Fruit fly (Drosophila melanogaster) whole organism, embryonic: ENCODE data around the gene Nf-YC.

Experiments
- Atf6 ChIP-seq: fragments of 200-800 bp; sonication (Bioruptor generic); IDR thresholded peaks from 2 replicates; pipeline ENCODE4 v1.3.6; 2022; ENCODE audit warnings: missing biosample characterization, missing genetic modification characterization
- Bteb2 ChIP-seq: fragments of 200-800 bp; sonication (Bioruptor generic); optimal IDR thresholded peaks from 2 replicates; lab custom pipeline; 2016; ENCODE audit warnings: missing biosample characterization, missing genetic modification characterization
- CG10147 ChIP-seq: fragments of 200-800 bp; sonication (Bioruptor generic); optimal IDR thresholded peaks from 2 replicates; lab custom pipeline; 2019; ENCODE audit warnings: missing biosample characterization, mild to moderate bottlenecking, missing genetic modification characterization, moderate library complexity
- CG10274 ChIP-seq: fragments of 200-800 bp; sonication (Bioruptor generic); optimal IDR thresholded peaks from 3 replicates; lab custom pipeline; 2017; ENCODE audit warnings: missing biosample characterization, mild to moderate bottlenecking, missing genetic modification characterization
- CG11085 ChIP-seq: fragments of 200-800 bp; sonication (Bioruptor generic); IDR thresholded peaks from 2 replicates; pipeline ENCODE4 v1.3.6; 2022; ENCODE audit warnings: missing biosample characterization, missing genetic modification characterization
- CG12219 ChIP-seq: fragments of 200-800 bp; sonication (Bioruptor generic); optimal IDR thresholded peaks from 3 replicates; lab custom pipeline; 2018; ENCODE audit warnings: missing biosample characterization, mild to moderate bottlenecking, missing genetic modification characterization
- CG12769 ChIP-seq: fragments of 200-800 bp; sonication (Bioruptor generic); optimal IDR thresholded peaks from 2 replicates; lab custom pipeline; 2019; ENCODE audit warnings: missing biosample characterization, mild to moderate bottlenecking, missing genetic modification characterization, moderate library complexity
- CG13894 ChIP-seq: fragments of 200-800 bp; sonication (Bioruptor generic); optimal IDR thresholded peaks from 3 replicates; lab custom pipeline; 2018; ENCODE audit warnings: missing biosample characterization, mild to moderate bottlenecking, missing genetic modification characterization, moderate library complexity
- CG14050 ChIP-seq: fragments of 200-800 bp; sonication (Bioruptor generic); IDR thresholded peaks from 3 replicates; pipeline ENCODE4 v1.3.6; 2022; ENCODE audit warnings: missing biosample characterization, missing genetic modification characterization
- CG14667 ChIP-seq: fragments of 200-800 bp; sonication (Bioruptor generic); IDR thresholded peaks from 2 replicates; pipeline ENCODE4 v1.3.6; 2022; ENCODE audit warnings: missing biosample characterization, missing genetic modification characterization
- CG16813 ChIP-seq: fragments of 200-800 bp; sonication (Bioruptor generic); IDR thresholded peaks from 3 replicates; pipeline ENCODE4 v1.3.6; 2022; ENCODE audit warnings: missing biosample characterization, missing genetic modification characterization; ENCODE audit not compliant: partially characterized antibody
- CG2202 ChIP-seq: fragments of 200-800 bp; sonication (Bioruptor generic); optimal IDR thresholded peaks from 2 replicates; lab custom pipeline; 2018; ENCODE audit warnings: missing biosample characterization, mild to moderate bottlenecking, missing genetic modification characterization
- CG31224 ChIP-seq: fragments of 200-800 bp; sonication (Bioruptor generic); IDR thresholded peaks from 2 replicates; pipeline ENCODE4 v1.3.6; 2022; ENCODE audit warnings: missing biosample characterization, missing genetic modification characterization
- CG32767 ChIP-seq: fragments of 200-800 bp; sonication (Bioruptor generic); IDR thresholded peaks from 2 replicates; pipeline ENCODE4 v1.3.6; 2022; ENCODE audit warnings: missing biosample characterization, missing genetic modification characterization
- CG5180 ChIP-seq: fragments of 200-800 bp; sonication (Bioruptor generic); optimal IDR thresholded peaks from 3 replicates; lab custom pipeline; 2017; ENCODE audit warnings: missing biosample characterization, missing genetic modification characterization, mild to moderate bottlenecking, moderate library complexity, missing genetic modification reagents
- CG6765 ChIP-seq: fragments of 200-800 bp; sonication (Bioruptor generic); optimal IDR thresholded peaks from 3 replicates; lab custom pipeline; 2017; ENCODE audit warnings: missing biosample characterization, mild to moderate bottlenecking, missing genetic modification characterization
- CG7357 ChIP-seq: fragments of 200-800 bp; sonication (Bioruptor generic); IDR thresholded peaks from 3 replicates; pipeline ENCODE4 v1.3.6; 2022; ENCODE audit warnings: missing biosample characterization, missing genetic modification characterization
- CG7745 ChIP-seq: fragments of 200-800 bp; sonication (Bioruptor generic); optimal IDR thresholded peaks from 2 replicates; lab custom pipeline; 2018; ENCODE audit warnings: missing biosample characterization, mild to moderate bottlenecking, missing genetic modification characterization, moderate library complexity
- CG8281 ChIP-seq: fragments of 200-800 bp; sonication (Bioruptor generic); optimal IDR thresholded peaks from 2 replicates; lab custom pipeline; 2018; ENCODE audit warnings: missing biosample characterization, mild to moderate bottlenecking, missing genetic modification characterization, moderate library complexity
- CG9817 ChIP-seq: fragments of 200-800 bp; sonication (Bioruptor generic); optimal IDR thresholded peaks from 2 replicates; lab custom pipeline; 2018; ENCODE audit warnings: missing biosample characterization, mild to moderate bottlenecking, missing genetic modification characterization, moderate library complexity
- Ets65A ChIP-seq: fragments of 200-800 bp; sonication (Bioruptor generic); peaks from one replicate; lab custom pipeline; 2016; ENCODE audit warnings: missing biosample characterization, missing genetic modification characterization
- Hr78 ChIP-seq, 2 experiments: fragments of 200-800 bp in 1 of 2; fragments of >200 bp in 1 of 2; sonication (Bioruptor generic) in 1 of 2; optimal IDR thresholded peaks; 2 replicates each; lab custom pipeline; 2017 to 2019; ENCODE audit warnings: missing biosample characterization in 2 of 2, missing genetic modification characterization in 2 of 2, mild to moderate bottlenecking in 1 of 2, moderate library complexity in 1 of 2
- Kr ChIP-seq: fragments of 200-800 bp; sonication (Bioruptor generic); optimal IDR thresholded peaks from 2 replicates; lab custom pipeline; 2017; ENCODE audit warnings: missing biosample characterization, mild to moderate bottlenecking, missing genetic modification characterization
- Med ChIP-seq: fragments of 200-800 bp; sonication (Bioruptor generic); peaks from one replicate; lab custom pipeline; 2016; ENCODE audit warnings: missing biosample characterization, missing genetic modification characterization, mild to moderate bottlenecking, inconsistent platforms, moderate library complexity
- NFAT ChIP-seq: fragments of 200-800 bp; sonication (Bioruptor generic); IDR thresholded peaks from 2 replicates; pipeline ENCODE4 v1.3.6; 2022; ENCODE audit warnings: missing biosample characterization, missing genetic modification characterization
- Ravus ChIP-seq: fragments of 200-800 bp; sonication (Bioruptor generic); IDR thresholded peaks from 2 replicates; pipeline ENCODE4 v1.3.6; 2022; ENCODE audit warnings: missing biosample characterization, missing genetic modification characterization
- Side ChIP-seq: fragments of 200-800 bp; sonication (Bioruptor generic); optimal IDR thresholded peaks from 2 replicates; lab custom pipeline; 2016; ENCODE audit warnings: missing biosample characterization, missing genetic modification characterization
- Sry-β ChIP-seq: fragments of 200-800 bp; sonication (Bioruptor generic); optimal IDR thresholded peaks from 2 replicates; lab custom pipeline; 2018; ENCODE audit warnings: missing biosample characterization, mild to moderate bottlenecking, missing genetic modification characterization, moderate library complexity
- Xbp1 ChIP-seq: fragments of 200-800 bp; sonication (Bioruptor generic); optimal IDR thresholded peaks from 3 replicates; lab custom pipeline; 2016; ENCODE audit warnings: missing biosample characterization, mild to moderate bottlenecking, missing genetic modification characterization
- amos ChIP-seq: fragments of 200-800 bp; sonication (Bioruptor generic); IDR thresholded peaks from 2 replicates; pipeline ENCODE4 v1.3.6; 2022; ENCODE audit warnings: missing biosample characterization, missing genetic modification characterization; ENCODE audit not compliant: partially characterized antibody
- ase ChIP-seq: fragments of 200-800 bp; sonication (Bioruptor generic); IDR thresholded peaks from 3 replicates; pipeline ENCODE4 v1.3.6; 2022; ENCODE audit warnings: missing biosample characterization, missing genetic modification characterization
- ash1 ChIP-seq: fragments of 200-800 bp; sonication (Bioruptor generic); optimal IDR thresholded peaks from 2 replicates; lab custom pipeline; 2018; ENCODE audit warnings: missing biosample characterization, mild to moderate bottlenecking, missing genetic modification characterization
- az2 ChIP-seq: fragments of 200-800 bp; sonication (Bioruptor generic); optimal IDR thresholded peaks from 3 replicates; lab custom pipeline; 2016; ENCODE audit warnings: missing biosample characterization, missing genetic modification characterization
- cato ChIP-seq: fragments of 200-800 bp; sonication (Bioruptor generic); optimal IDR thresholded peaks from 2 replicates; lab custom pipeline; 2016; ENCODE audit warnings: missing biosample characterization, missing genetic modification characterization, borderline replicate concordance
- caup ChIP-seq: fragments of 200-800 bp; sonication (Bioruptor generic); optimal IDR thresholded peaks from 3 replicates; lab custom pipeline; 2017; ENCODE audit warnings: missing biosample characterization, mild to moderate bottlenecking, missing genetic modification characterization, moderate library complexity; ENCODE audit not compliant: severe bottlenecking
- corto ChIP-seq: fragments of 200-800 bp; sonication (Bioruptor generic); optimal IDR thresholded peaks from 2 replicates; lab custom pipeline; 2016; ENCODE audit warnings: missing biosample characterization, mild to moderate bottlenecking, missing genetic modification characterization, moderate library complexity
- fu2 ChIP-seq: fragments of 200-800 bp; sonication (Bioruptor generic); optimal IDR thresholded peaks from 2 replicates; lab custom pipeline; 2016; ENCODE audit warnings: missing biosample characterization, missing genetic modification characterization
- gsb-n ChIP-seq: fragments of 200-800 bp; sonication (Bioruptor generic); optimal IDR thresholded peaks from 3 replicates; lab custom pipeline; 2018; ENCODE audit warnings: missing biosample characterization, mild to moderate bottlenecking, missing genetic modification characterization
- ken ChIP-seq: fragments of 200-800 bp; sonication (Bioruptor generic); IDR thresholded peaks from 3 replicates; pipeline ENCODE4 v1.3.6; 2022; ENCODE audit warnings: missing biosample characterization, missing genetic modification characterization
- klu ChIP-seq: fragments of 200-800 bp; sonication (Bioruptor generic); IDR thresholded peaks from 2 replicates; pipeline ENCODE4 v1.3.6; 2022; ENCODE audit warnings: missing biosample characterization, missing genetic modification characterization
- lov ChIP-seq, 2 experiments: fragments of 200-800 bp in 1 of 2; fragments of >200 bp in 1 of 2; sonication (Bioruptor generic) in 1 of 2; IDR thresholded peaks in 1 of 2; optimal IDR thresholded peaks in 1 of 2; 2 replicates in 1 of 2; 3 replicates in 1 of 2; pipeline versions ENCODE4 v1.3.6 to Lab custom; 2017 to 2022; ENCODE audit warnings: missing biosample characterization in 1 of 2, missing genetic modification characterization in 1 of 2
- odd ChIP-seq: fragments of 200-800 bp; sonication (Bioruptor generic); optimal IDR thresholded peaks from 2 replicates; lab custom pipeline; 2017; ENCODE audit warnings: missing biosample characterization, mild to moderate bottlenecking, missing genetic modification characterization
- peb ChIP-seq: fragments of 200-800 bp; sonication (Bioruptor generic); IDR thresholded peaks from 2 replicates; pipeline ENCODE4 v1.3.6; 2022; ENCODE audit warnings: missing biosample characterization, missing genetic modification characterization
- sr ChIP-seq: fragments of 200-800 bp; sonication (Bioruptor generic); IDR thresholded peaks from 3 replicates; pipeline ENCODE4 v1.3.6; 2022; ENCODE audit warnings: missing biosample characterization, missing genetic modification characterization
- stwl ChIP-seq: fragments of 200-800 bp; sonication (Bioruptor generic); optimal IDR thresholded peaks from 3 replicates; lab custom pipeline; 2018; ENCODE audit warnings: missing biosample characterization, mild to moderate bottlenecking, missing genetic modification characterization, moderate library complexity
- tin ChIP-seq: fragments of 200-800 bp; sonication (Bioruptor generic); optimal IDR thresholded peaks from 3 replicates; lab custom pipeline; 2016; ENCODE audit warnings: missing biosample characterization, missing genetic modification characterization
- tio ChIP-seq: fragments of 200-800 bp; sonication (Bioruptor generic); optimal IDR thresholded peaks from 2 replicates; lab custom pipeline; 2017; ENCODE audit warnings: missing biosample characterization, missing genetic modification characterization, inconsistent platforms
- tna ChIP-seq: fragments of 200-800 bp; sonication (Bioruptor generic); IDR thresholded peaks from 2 replicates; pipeline ENCODE4 v1.3.6; 2022; ENCODE audit warnings: missing biosample characterization, missing genetic modification characterization; ENCODE audit not compliant: partially characterized antibody
- toy ChIP-seq: fragments of 200-800 bp; sonication (Bioruptor generic); IDR thresholded peaks from 2 replicates; pipeline ENCODE4 v1.3.6; 2022; ENCODE audit warnings: missing biosample characterization, missing genetic modification characterization
- tx ChIP-seq: fragments of 200-800 bp; sonication (Bioruptor generic); optimal IDR thresholded peaks from 2 replicates; lab custom pipeline; 2016; ENCODE audit warnings: missing biosample characterization, missing genetic modification characterization

Gene Nf-YC

dm6 chrX:6770924-6771323 is 49.8 kb downstream of the Nf-YC start, which contains the start of gene Coq7 (continued):
- TF ChIP-seq CG14050 (GFP tag; lab: Robert Waterston, UW) (peak; percentile 90), CG6765 (GFP tag; lab: Kevin White, UChicago) (peak; percentile 63), Kr (GFP tag; lab: Kevin White, UChicago) (no peak), CG9817 (tag; lab: Kevin White, UChicago) (peak; percentile 88), lov (optimal IDR thresholded peaks at IDR 0.05; lab: Kevin White, UChicago) (no peak), lov (GFP tag; IDR thresholded peaks at IDR 0.05; lab: Robert Waterston, UW) (peak; percentile 89), fu2 (no peak), peb (GFP tag; lab: Robert Waterston, UW) (peak; percentile 73), CG32767 (GFP tag; lab: Robert Waterston, UW) (peak; percentile 84), corto (GFP tag; lab: Kevin White, UChicago) (peak; percentile 54), CG12219 (peak; percentile 76), Ravus (peak; percentile 62), Hr78 (GFP tag; optimal IDR thresholded peaks at IDR 0.05; lab: Kevin White, UChicago) (no peak), caup (GFP tag; lab: Kevin White, UChicago) (peak; percentile 83), tx (GFP tag; lab: Kevin White, UChicago) (no peak), amos (peak; percentile 94), CG2202 (tag; lab: Kevin White, UChicago) (peak; percentile 73), CG7745 (tag; lab: Kevin White, UChicago) (no peak), CG14667 (GFP tag; lab: Robert Waterston, UW) (peak; percentile 86), CG31224 (GFP tag; lab: Robert Waterston, UW) (peak; percentile 85), CG8281 (tag; lab: Kevin White, UChicago) (no peak), az2 (GFP tag; lab: Kevin White, UChicago) (peak; percentile 88), Atf6 (GFP tag; lab: Robert Waterston, UW) (peak; percentile 87), CG7357 (GFP tag; lab: Robert Waterston, UW) (peak; percentile 82; the same call in 2 of the 3 replicates), odd (GFP tag; lab: Kevin White, UChicago) (no peak), Ets65A (peak; percentile 95), CG13894 (tag; lab: Kevin White, UChicago) (no peak), CG10147 (GFP tag; lab: Kevin White, UChicago) (no peak), Side (GFP tag; lab: Kevin White, UChicago) (peak; percentile 25), tna (GFP tag; lab: Robert Waterston, UW) (peak; percentile 93), ash1 (GFP tag; lab: Kevin White, UChicago) (no peak), CG11085 (GFP tag; lab: Robert Waterston, UW) (peak; percentile 82), tin (peak; percentile 88), klu (GFP tag; lab: Robert Waterston, UW) (peak; percentile 76), Sry-β (GFP tag; lab: Kevin White, UChicago) (peak; percentile 27), gsb-n (tag; lab: Kevin White, UChicago) (no peak), ken (peak; percentile 92), Med (GFP tag; lab: Kevin White, UChicago) (peak; percentile 91), toy (GFP tag; lab: Robert Waterston, UW) (peak; percentile 50; the same call in 1 of the 2 replicates), CG10274 (GFP tag; lab: Kevin White, UChicago) (peak; percentile 45), CG16813 (GFP tag; lab: Robert Waterston, UW) (peak; percentile 98), cato (GFP tag; lab: Kevin White, UChicago) (peak; percentile 85), Bteb2 (peak; percentile 20), sr (GFP tag; lab: Robert Waterston, UW) (peak; percentile 65; the same call in 1 of the 3 replicates), CG12769 (no peak), tio (GFP tag; lab: Kevin White, UChicago) (no peak), NFAT (GFP tag; lab: Robert Waterston, UW) (peak; percentile 90), CG5180 (GFP tag; lab: Kevin White, UChicago) (peak; percentile 59), ase (peak; percentile 89), Xbp1 (GFP tag; lab: Kevin White, UChicago) (peak; percentile 94), stwl (tag; lab: Kevin White, UChicago) (peak; percentile 63)
